Worm (Caenorhabditis elegans) whole organism, L4 larva: Measurements from ENCODE around the gene F54C8.1.

Source experiments
- madf-9 ChIP-seq: fragments of 200-800 bp; sonication (Bioruptor generic); conservative IDR thresholded peaks from 2 replicates; pipeline ENCODE4 v1.3.6; 2022; ENCODE audit warnings: missing genetic modification reagents, missing genetic modification characterization, missing compliant biosample characterization
- mdl-1 ChIP-seq, 2 experiments: fragments of 150-350 bp in 1 of 2; sonication (generic microtip) in 1 of 2; optimal IDR thresholded peaks; 2 replicates each; lab custom pipeline; 2014 to 2017; ENCODE audit warnings: missing biosample characterization in 2 of 2, missing genetic modification characterization in 2 of 2
- nhr-25 ChIP-seq: sonication (generic microtip); optimal IDR thresholded peaks from 2 replicates; lab custom pipeline; 2017; ENCODE audit warnings: missing genetic modification characterization, mild to moderate bottlenecking, missing compliant biosample characterization, antibody characterized with exemption, moderate library complexity, borderline replicate concordance; ENCODE audit not compliant: insufficient read depth

DNA sequence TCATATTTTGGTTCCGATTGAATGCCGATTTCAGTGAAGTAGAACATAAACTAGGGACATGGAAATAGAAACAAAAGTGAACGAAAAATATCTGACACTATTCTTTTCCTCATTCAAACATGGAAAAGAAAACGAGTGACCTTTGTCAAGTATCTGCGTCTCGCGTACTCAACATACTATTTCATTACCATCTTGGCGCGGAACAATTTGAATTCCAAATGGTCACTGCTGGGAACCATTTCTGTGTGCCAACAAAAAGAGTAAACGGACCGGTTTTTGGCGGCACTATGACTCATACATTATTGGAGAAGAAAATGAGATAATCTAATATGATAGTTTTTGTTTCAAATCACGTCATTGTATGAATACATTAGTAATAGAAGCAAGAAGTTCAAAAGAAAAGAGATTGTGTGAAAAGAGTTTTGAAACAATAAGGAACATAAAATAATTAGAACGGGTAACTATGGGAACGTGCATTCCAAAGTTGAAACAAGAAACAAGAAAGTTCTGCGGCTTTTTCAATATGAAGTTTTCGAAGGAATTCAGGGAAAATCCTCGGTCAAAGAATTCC lies 43.0 kb downstream of the F54C8.1 start:
- TF ChIP-seq nhr-25 (tag; lab: Kevin White, UChicago) (no peak), madf-9 (GFP tag; lab: Robert Waterston, UW) (no peak), mdl-1 (tag; optimal IDR thresholded peaks at IDR 0.05; lab: Kevin White, UChicago) (no peak)
